Worm (Caenorhabditis elegans): Measurements from ENCODE around the gene clr-1.

The clr-1 gene

ce11 chrII:5494405-5494804, 28.2 kb downstream of the clr-1 start, which contains the start of gene F12A10.6:
F12A10.6 (minus strand) TSS chrII:5494505.
- no peak for TF ChIP-seq fkh-6 (tag; optimal IDR thresholded peaks at IDR 0.05)
- no peak for TF ChIP-seq ceh-22 (tag; optimal IDR thresholded peaks at IDR 0.05)
- no peak for TF ChIP-seq C38D4.7 (GFP tag; optimal IDR thresholded peaks at IDR 0.05)
- TF ChIP-seq odd-2 (tag; optimal IDR thresholded peaks at IDR 0.05), result no peak
- no peak for TF ChIP-seq elt-4 (tag; optimal IDR thresholded peaks at IDR 0.05)
- TF ChIP-seq elt-2 (tag; optimal IDR thresholded peaks at IDR 0.05), result no peak
- no peak for TF ChIP-seq pax-1 (tag; optimal IDR thresholded peaks at IDR 0.05)
- TF ChIP-seq pha-4 (tag; optimal IDR thresholded peaks at IDR 0.05), result no peak
- no peak for TF ChIP-seq ceh-30 (tag; optimal IDR thresholded peaks at IDR 0.05)
- no peak for TF ChIP-seq ceh-2 (tag; optimal IDR thresholded peaks at IDR 0.05)
- TF ChIP-seq syd-9 (tag; optimal IDR thresholded peaks at IDR 0.05), result no peak
- TF ChIP-seq tbx-2 (tag; optimal IDR thresholded peaks at IDR 0.05), result no peak
- TF ChIP-seq lim-6 (tag; optimal IDR thresholded peaks at IDR 0.05), result no peak

ce11 chrII:5496375-5496774, 30.2 kb downstream of the clr-1 start, which contains the start of gene F12A10.1:
F12A10.1 (plus strand) TSS chrII:5496540.
- TF ChIP-seq elt-4 (tag; optimal IDR thresholded peaks at IDR 0.05), result no peak
- no peak for TF ChIP-seq ceh-30 (tag; optimal IDR thresholded peaks at IDR 0.05)
- TF ChIP-seq T23F11.4 (GFP tag; optimal IDR thresholded peaks at IDR 0.05), result no peak
- no peak for TF ChIP-seq C08G9.2 (tag; optimal IDR thresholded peaks at IDR 0.05)
- TF ChIP-seq nhr-232 (tag; optimal IDR thresholded peaks at IDR 0.05), result no peak

ce11 chrII:5497541-5497940, 31.4 kb downstream of the clr-1 start:
- no peak for TF ChIP-seq pros-1 (tag; optimal IDR thresholded peaks at IDR 0.05)
- no peak for TF ChIP-seq mec-3 (tag; optimal IDR thresholded peaks at IDR 0.05; ENCODE audit: borderline replicate concordance)
- TF ChIP-seq K09A11.1 (tag; optimal IDR thresholded peaks at IDR 0.05; ENCODE audit: insufficient read depth), result no peak
- no peak for TF ChIP-seq ceh-22 (tag; optimal IDR thresholded peaks at IDR 0.05)
- TF ChIP-seq ahr-1 (tag; optimal IDR thresholded peaks at IDR 0.05), result no peak
- no peak for TF ChIP-seq che-1 (tag; optimal IDR thresholded peaks at IDR 0.05)
- no peak for TF ChIP-seq F13H6.1 (tag; optimal IDR thresholded peaks at IDR 0.05)
- no peak for TF ChIP-seq ref-2 (tag; optimal IDR thresholded peaks at IDR 0.05)

- TF ChIP-seq unc-86 (tag; optimal IDR thresholded peaks at IDR 0.05) (no peak), eyg-1 (tag; optimal IDR thresholded peaks at IDR 0.05) (no peak), ets-4 (tag; optimal IDR thresholded peaks at IDR 0.05) (no peak), rnt-1 (tag; optimal IDR thresholded peaks at IDR 0.05) (no peak), ceh-6 (GFP tag; optimal IDR thresholded peaks at IDR 0.05) (no peak), ceh-30 (tag; optimal IDR thresholded peaks at IDR 0.05) (no peak), nfya-1 (tag; optimal IDR thresholded peaks at IDR 0.05) (no peak), ceh-48 (tag; optimal IDR thresholded peaks at IDR 0.05) (no peak), dmd-4 (tag; optimal IDR thresholded peaks at IDR 0.05; ENCODE audit: borderline replicate concordance) (no peak), pqm-1 (tag; optimal IDR thresholded peaks at IDR 0.05) (no peak)
These were observed 32.1 kb downstream of the clr-1 start, which contains the start of the genes suex-1 and F12A10.9 for ce11 chrII:5498156-5498739. suex-1 (minus strand) TSS chrII:5498256. F12A10.9 (plus strand) TSS chrII:5498689.

- TF ChIP-seq pros-1 (tag; optimal IDR thresholded peaks at IDR 0.05), result no peak
- TF ChIP-seq dmd-4 (tag; optimal IDR thresholded peaks at IDR 0.05; ENCODE audit: borderline replicate concordance), result no peak
- TF ChIP-seq pha-2 (tag; optimal IDR thresholded peaks at IDR 0.05), result no peak
- no peak for TF ChIP-seq ttx-3 (tag; optimal IDR thresholded peaks at IDR 0.05)
- TF ChIP-seq ceh-14 (tag; optimal IDR thresholded peaks at IDR 0.05), result no peak
- no peak for TF ChIP-seq C08G9.2 (tag; optimal IDR thresholded peaks at IDR 0.05)
- TF ChIP-seq ztf-16 (tag; optimal IDR thresholded peaks at IDR 0.05), result no peak
- TF ChIP-seq ceh-6 (GFP tag; optimal IDR thresholded peaks at IDR 0.05), result no peak
- no peak for TF ChIP-seq ceh-2 (tag; optimal IDR thresholded peaks at IDR 0.05)
- TF ChIP-seq pat-9 (tag; optimal IDR thresholded peaks at IDR 0.05), result no peak
- no peak for TF ChIP-seq mec-3 (tag; optimal IDR thresholded peaks at IDR 0.05; ENCODE audit: borderline replicate concordance)
- TF ChIP-seq elt-4 (tag; optimal IDR thresholded peaks at IDR 0.05), result no peak
- TF ChIP-seq elt-2 (tag; optimal IDR thresholded peaks at IDR 0.05), result no peak
- no peak for TF ChIP-seq fkh-10 (GFP tag; optimal IDR thresholded peaks at IDR 0.05)
- no peak for TF ChIP-seq sox-4 (tag; optimal IDR thresholded peaks at IDR 0.05)
- no peak for TF ChIP-seq sox-2 (GFP tag; IDR thresholded peaks at IDR 0.05)
- no peak for TF ChIP-seq ceh-18 (tag; optimal IDR thresholded peaks at IDR 0.05)
- TF ChIP-seq nhr-11 (tag; optimal IDR thresholded peaks at IDR 0.05), result no peak
- TF ChIP-seq che-1 (tag; optimal IDR thresholded peaks at IDR 0.05), result no peak
These were observed 34.3 kb downstream of the clr-1 start, which contains the start of gene fzy-1 for ce11 chrII:5500470-5500869. fzy-1 (plus strand) TSS chrII:5500770.
